Worm (Caenorhabditis elegans) whole organism, L4/young adult: ENCODE data around the gene nspb-3.

ENCODE experiments used
- W03F9.2 ChIP-seq: fragments of 150-350 bp; optimal IDR thresholded peaks from 2 replicates; lab custom pipeline; 2014; ENCODE audit warnings: missing biosample characterization, missing genetic modification characterization
- him-1 ChIP-seq: sonication (generic microtip); optimal IDR thresholded peaks from 2 replicates; lab custom pipeline; 2016; ENCODE audit warnings: missing genotype, missing genetic modification reagents, missing genetic modification characterization, missing compliant biosample characterization

DNA sequence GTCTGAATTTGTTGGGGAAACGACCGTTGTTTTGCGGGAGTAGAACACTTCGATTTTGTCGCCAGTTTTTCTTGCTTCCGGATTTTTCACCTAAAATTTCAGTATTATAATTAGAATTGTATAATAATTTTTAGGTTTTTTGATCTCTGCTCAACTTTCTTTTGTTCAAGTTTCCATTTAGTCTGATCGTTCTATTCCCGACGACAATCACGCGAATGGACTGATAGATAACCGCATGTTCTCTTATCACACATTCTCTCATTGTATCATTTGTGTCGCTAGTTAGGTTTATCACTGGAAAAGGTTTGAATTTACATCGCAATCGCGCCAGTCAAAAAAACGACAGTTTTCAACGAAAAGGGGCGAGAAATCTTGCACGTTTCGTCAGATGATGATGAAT lies 39.9 kb downstream of the nspb-3 start:
- TF ChIP-seq W03F9.2 (tag; lab: Kevin White, UChicago) (no peak), him-1 (tag; lab: Kevin White, UChicago) (no peak)
